Worm (Caenorhabditis elegans): ENCODE data around the gene C06A1.3.

C06A1.3 gene

ce11 chrII:10548778-10549671 is 23.0 kb upstream of the C06A1.3 start (continued):
- TF ChIP-seq pha-4 (GFP tag; IDR thresholded peaks at IDR 0.05): peak; percentile 77
- TF ChIP-seq pha-4 (tag; optimal IDR thresholded peaks at IDR 0.05): peak; percentile 79
- TF ChIP-seq skn-1 (tag; optimal IDR thresholded peaks at IDR 0.05): no peak
- TF ChIP-seq zfp-2 (tag; optimal IDR thresholded peaks at IDR 0.05): peak; percentile 1
- no peak for TF ChIP-seq spr-3 (GFP tag; optimal IDR thresholded peaks at IDR 0.05)
- peak; percentile 57 for TF ChIP-seq nhr-6 (tag; optimal IDR thresholded peaks at IDR 0.05)
- TF ChIP-seq mep-1 (tag; optimal IDR thresholded peaks at IDR 0.05): peak; percentile 89
- peak; percentile 88 for TF ChIP-seq hmg-1.1 (GFP tag; IDR thresholded peaks at IDR 0.05)
- 0 out of 2 replicates have a peak, but pooled peaks have one; percentile 20 for TF ChIP-seq vab-7 (GFP tag; IDR thresholded peaks at IDR 0.05)
- no peak for TF ChIP-seq ZK546.5 (tag; optimal IDR thresholded peaks at IDR 0.05)
- TF ChIP-seq ztf-7 (tag; optimal IDR thresholded peaks at IDR 0.05): peak; percentile 34
- TF ChIP-seq nhr-48 (tag; optimal IDR thresholded peaks at IDR 0.05): peak; percentile 74
- TF ChIP-seq mdt-29 (GFP tag; IDR thresholded peaks at IDR 0.05): peak; percentile 75
- peak; percentile 43; the same call in 1 of the 2 replicates for TF ChIP-seq php-3 (GFP tag; IDR thresholded peaks at IDR 0.05)
- no peak for TF ChIP-seq dmd-8 (GFP tag; IDR thresholded peaks at IDR 0.05)
- 0 out of 2 replicates have a peak, but pooled peaks have one; percentile 29 for TF ChIP-seq ceh-44 (GFP tag; IDR thresholded peaks at IDR 0.05)
- TF ChIP-seq hlh-30 (tag; optimal IDR thresholded peaks at IDR 0.05; ENCODE audit: insufficient read depth): peak; percentile 96
- TF ChIP-seq ama-1 (optimal IDR thresholded peaks at IDR 0.05): peak; percentile 97
- peak; percentile 4 for TF ChIP-seq duxl-1 (tag; optimal IDR thresholded peaks at IDR 0.05; ENCODE audit: poor library complexity)
- peak; percentile 36 to 92 for TF ChIP-seq hif-1 (tag; optimal IDR thresholded peaks at IDR 0.05)
- TF ChIP-seq madf-9 (GFP tag; conservative IDR thresholded peaks at IDR 0.05): peak; percentile 33; the same call in 1 of the 2 replicates
- peak; percentile 31; the same call in 1 of the 2 replicates for TF ChIP-seq tra-1 (GFP tag; IDR thresholded peaks at IDR 0.05)
- TF ChIP-seq lin-15B (tag; optimal IDR thresholded peaks at IDR 0.05): no peak
- peak; percentile 76 for TF ChIP-seq lin-39 (tag; optimal IDR thresholded peaks at IDR 0.05)
- TF ChIP-seq unc-62 (GFP tag; optimal IDR thresholded peaks at IDR 0.05 in 1 of 2): peak in 1 of 2 experiments; percentile 99
- TF ChIP-seq unc-62 (tag; optimal IDR thresholded peaks at IDR 0.05): no peak
- TF ChIP-seq rbr-2 (tag; optimal IDR thresholded peaks at IDR 0.05): peak; percentile 91
- peak; percentile 20 for TF ChIP-seq lin-13 (GFP tag; optimal IDR thresholded peaks at IDR 0.05)
- 0 out of 2 replicates have a peak, but pooled peaks have one; percentile 28 for TF ChIP-seq saeg-2 (GFP tag; IDR thresholded peaks at IDR 0.05)
- peak; percentile 82 for TF ChIP-seq hlh-11 (tag; optimal IDR thresholded peaks at IDR 0.05)
- peak; percentile 11; the same call in 1 of the 2 replicates for TF ChIP-seq lin-1 (GFP tag; IDR thresholded peaks at IDR 0.05)
- TF ChIP-seq T20F7.1 (GFP tag; optimal IDR thresholded peaks at IDR 0.05): peak; percentile 66
- TF ChIP-seq lin-38 (GFP tag; IDR thresholded peaks at IDR 0.05): peak; percentile 66
- peak; percentile 89 to 95 for TF ChIP-seq mdl-1 (tag; optimal IDR thresholded peaks at IDR 0.05)
- TF ChIP-seq nhr-25 (tag; optimal IDR thresholded peaks at IDR 0.05; ENCODE audit: borderline replicate concordance, insufficient read depth): peak; percentile 51

- TF ChIP-seq set-16 (GFP tag; IDR thresholded peaks at IDR 0.05): peak; percentile 37; the same call in 1 of the 2 replicates
- TF ChIP-seq ZK337.2 (GFP tag; IDR thresholded peaks at IDR 0.05): no peak
- TF ChIP-seq nhr-41 (GFP tag; IDR thresholded peaks at IDR 0.05): no peak
- 0 out of 2 replicates have a peak, but pooled peaks have one; percentile 7 for TF ChIP-seq snpc-1.2 (GFP tag; IDR thresholded peaks at IDR 0.05)
- no peak for TF ChIP-seq zag-1 (tag; optimal IDR thresholded peaks at IDR 0.05)
- TF ChIP-seq pqm-1 (tag; optimal IDR thresholded peaks at IDR 0.05): no peak
- no peak for TF ChIP-seq nhr-76 (tag; optimal IDR thresholded peaks at IDR 0.05)
- TF ChIP-seq mdt-29 (GFP tag; IDR thresholded peaks at IDR 0.05): 0 out of 2 replicates have a peak, but pooled peaks have one; percentile 36
- TF ChIP-seq lsy-2 (tag; optimal IDR thresholded peaks at IDR 0.05): peak in 1 of 2 experiments; percentile 27
- no peak for TF ChIP-seq ceh-82 (tag; optimal IDR thresholded peaks at IDR 0.05)
- TF ChIP-seq mep-1 (tag; optimal IDR thresholded peaks at IDR 0.05): no peak
- TF ChIP-seq ztf-11 (tag; optimal IDR thresholded peaks at IDR 0.05): no peak
- no peak for TF ChIP-seq cey-2 (tag; optimal IDR thresholded peaks at IDR 0.05; ENCODE audit: borderline replicate concordance, insufficient read depth)
- TF ChIP-seq lim-7 (GFP tag; IDR thresholded peaks at IDR 0.05): no peak
- TF ChIP-seq nhr-102 (tag; optimal IDR thresholded peaks at IDR 0.05): no peak
- no peak for TF ChIP-seq nhr-77 (tag; optimal IDR thresholded peaks at IDR 0.05)
- no peak for TF ChIP-seq hlh-30 (tag; optimal IDR thresholded peaks at IDR 0.05; ENCODE audit: insufficient read depth)
Measured at ce11 chrII:10550173-10550572, 21.9 kb upstream of the C06A1.3 start.

Measured in whole organism, L4 larva.